Fruit fly (Drosophila melanogaster) whole organism, adult: Measurements from ENCODE around the gene CG32148.

Source experiments
- CG11617 ChIP-seq: fragments of 200-800 bp; sonication (Bioruptor generic); optimal IDR thresholded peaks from 2 replicates; lab custom pipeline; 2017; ENCODE audit warnings: mild to moderate bottlenecking, missing biosample characterization, missing genetic modification reagents, missing genetic modification characterization
- CG12768 ChIP-seq: fragments of 200-800 bp; sonication (Bioruptor generic); optimal IDR thresholded peaks from 2 replicates; lab custom pipeline; 2017; ENCODE audit warnings: missing biosample characterization, missing genetic modification characterization, mild to moderate bottlenecking, moderate library complexity, missing genetic modification reagents
- CG14711 ChIP-seq: fragments of 200-800 bp; sonication (Bioruptor generic); optimal IDR thresholded peaks from 2 replicates; lab custom pipeline; 2018; ENCODE audit warnings: missing biosample characterization, mild to moderate bottlenecking, missing genetic modification characterization, moderate library complexity
- CG1620 ChIP-seq: fragments of 200-800 bp; sonication (Bioruptor generic); optimal IDR thresholded peaks from 2 replicates; lab custom pipeline; 2016; ENCODE audit warnings: missing biosample characterization, missing genetic modification characterization
- CG33017 ChIP-seq: fragments of 200-800 bp; sonication (Bioruptor generic); optimal IDR thresholded peaks from 2 replicates; lab custom pipeline; 2018; ENCODE audit warnings: missing biosample characterization, mild to moderate bottlenecking, missing genetic modification characterization, moderate library complexity
- CG5204 ChIP-seq: fragments of 200-800 bp; sonication (Bioruptor generic); optimal IDR thresholded peaks from 2 replicates; lab custom pipeline; 2016; ENCODE audit warnings: missing biosample characterization, missing genetic modification characterization
- CG7045 ChIP-seq: fragments of 200-800 bp; sonication (Bioruptor generic); optimal IDR thresholded peaks from 2 replicates; lab custom pipeline; 2017; ENCODE audit warnings: missing biosample characterization, mild to moderate bottlenecking, missing genetic modification characterization
- CG7101 ChIP-seq: fragments of 200-800 bp; sonication (Bioruptor generic); optimal IDR thresholded peaks from 2 replicates; lab custom pipeline; 2018; ENCODE audit warnings: missing biosample characterization, mild to moderate bottlenecking, missing genetic modification characterization, moderate library complexity
- Clk ChIP-seq: fragments of 200-800 bp; sonication (Bioruptor generic); optimal IDR thresholded peaks from 2 replicates; lab custom pipeline; 2017; ENCODE audit warnings: missing biosample characterization, missing genetic modification characterization
- Crg-1 ChIP-seq: fragments of 200-800 bp; sonication (Bioruptor generic); optimal IDR thresholded peaks from 2 replicates; lab custom pipeline; 2016; ENCODE audit warnings: missing biosample characterization, missing genetic modification characterization
- Hr96 ChIP-seq: fragments of 200-800 bp; sonication (Bioruptor generic); optimal IDR thresholded peaks from 2 replicates; lab custom pipeline; 2016; ENCODE audit warnings: missing biosample characterization, missing genetic modification characterization
- Mnt ChIP-seq: fragments of 200-800 bp; sonication (Bioruptor generic); optimal IDR thresholded peaks from 2 replicates; lab custom pipeline; 2016; ENCODE audit warnings: missing biosample characterization, mild to moderate bottlenecking, missing genetic modification characterization
- bab1 ChIP-seq: fragments of 200-800 bp; sonication (Bioruptor generic); optimal IDR thresholded peaks from 3 replicates; lab custom pipeline; 2019; ENCODE audit warnings: missing biosample characterization, mild to moderate bottlenecking, missing genetic modification characterization, moderate library complexity
- cic ChIP-seq: fragments of 200-800 bp; sonication (Bioruptor generic); optimal IDR thresholded peaks from 2 replicates; lab custom pipeline; 2017; ENCODE audit warnings: missing biosample characterization, mild to moderate bottlenecking, missing genetic modification characterization, moderate library complexity
- cnc ChIP-seq, 2 experiments: fragments of >200 bp; optimal IDR thresholded peaks; 2 replicates each; lab custom pipeline; 2017
- kay ChIP-seq: fragments of 200-800 bp; sonication (Bioruptor generic); peaks from one replicate; lab custom pipeline; 2016; ENCODE audit warnings: missing biosample characterization, missing genetic modification characterization, borderline replicate concordance
- ovo ChIP-seq: fragments of 200-800 bp; sonication (Bioruptor generic); optimal IDR thresholded peaks from 2 replicates; lab custom pipeline; 2016; ENCODE audit warnings: missing biosample characterization, missing genetic modification characterization
- pad ChIP-seq: fragments of 200-800 bp; sonication (Bioruptor generic); optimal IDR thresholded peaks from 3 replicates; lab custom pipeline; 2017; ENCODE audit warnings: missing biosample characterization, missing genetic modification characterization, mild to moderate bottlenecking, moderate library complexity, missing genetic modification reagents
- tj ChIP-seq: fragments of 200-800 bp; sonication (Bioruptor generic); optimal IDR thresholded peaks from 3 replicates; lab custom pipeline; 2017; ENCODE audit warnings: missing biosample characterization, mild to moderate bottlenecking, missing genetic modification characterization, moderate library complexity
- toe ChIP-seq: fragments of 200-800 bp; sonication (Bioruptor generic); optimal IDR thresholded peaks from 2 replicates; lab custom pipeline; 2016; ENCODE audit warnings: missing biosample characterization, missing genetic modification characterization

Gene CG32148

DNA sequence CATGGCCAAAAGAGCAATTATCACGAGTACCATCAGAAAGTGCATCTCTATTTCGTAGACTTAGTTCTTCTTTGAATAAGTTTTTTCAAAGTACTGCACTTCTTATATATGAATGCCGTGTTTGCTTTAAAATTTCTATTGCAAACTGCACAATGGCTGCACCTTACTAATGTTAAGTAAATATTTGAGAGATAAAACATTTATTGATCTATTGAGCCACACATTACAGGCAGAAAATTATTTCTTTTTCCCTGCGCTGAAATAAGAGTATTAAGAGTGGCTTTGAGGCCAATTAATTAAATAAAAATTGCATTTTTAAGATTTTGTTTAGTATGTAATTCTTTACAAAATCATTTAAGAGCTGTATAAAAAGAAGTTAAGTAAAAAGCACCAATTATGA lies 30.0 kb downstream of the CG32148 start, which contains the start of gene CG43680:
TSS of gene CG43680 (minus strand) at position 101 of the 400 bp plus-strand sequence.
- TF ChIP-seq CG1620 (GFP tag; lab: Kevin White, UChicago): no peak
- no peak for TF ChIP-seq Crg-1
- no peak for TF ChIP-seq Clk
- TF ChIP-seq CG12768 (GFP tag; lab: Kevin White, UChicago): no peak
- no peak for TF ChIP-seq Mnt (GFP tag; lab: Kevin White, UChicago)
- no peak for TF ChIP-seq bab1 (GFP tag; lab: Kevin White, UChicago)
- no peak for TF ChIP-seq CG5204 (GFP tag; lab: Kevin White, UChicago)
- no peak for TF ChIP-seq pad (GFP tag; lab: Kevin White, UChicago)
- no peak for TF ChIP-seq cic (GFP tag; lab: Kevin White, UChicago)
- TF ChIP-seq CG7101: no peak

DNA sequence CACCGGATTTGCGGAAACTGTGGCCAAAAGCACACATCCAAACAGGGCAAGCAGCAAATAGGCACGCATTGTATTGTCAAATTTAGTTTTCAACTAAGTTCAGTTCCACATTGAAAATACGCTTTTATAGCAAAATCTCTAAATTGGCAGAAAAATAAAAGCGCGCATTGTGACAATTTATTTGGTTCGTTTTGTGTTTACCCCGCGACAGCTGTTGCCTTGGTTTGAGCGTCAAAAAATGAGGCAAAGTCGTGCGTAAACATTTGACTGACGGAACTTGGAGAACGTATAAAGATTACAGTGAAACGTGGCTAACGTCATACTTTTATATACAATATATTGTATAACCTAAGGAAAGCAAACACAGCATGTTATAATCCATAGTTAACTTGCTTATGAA lies 30.7 kb downstream of the CG32148 start, which contains the start of gene CG18649:
TSS of gene CG18649 (minus strand) at position 101 of the 400 bp plus-strand sequence.
- no peak for TF ChIP-seq Crg-1
- TF ChIP-seq Hr96: no peak
- TF ChIP-seq ovo: no peak
- TF ChIP-seq CG7101: no peak
- no peak for TF ChIP-seq toe (GFP tag; lab: Kevin White, UChicago)
- no peak for TF ChIP-seq bab1 (GFP tag; lab: Kevin White, UChicago)
- no peak for TF ChIP-seq pad (GFP tag; lab: Kevin White, UChicago)
- no peak for TF ChIP-seq CG14711 (tag; lab: Kevin White, UChicago)
- no peak for TF ChIP-seq CG5204 (GFP tag; lab: Kevin White, UChicago)
- no peak for TF ChIP-seq CG7045 (GFP tag; lab: Kevin White, UChicago)
- no peak for TF ChIP-seq kay (GFP tag; lab: Kevin White, UChicago)
- no peak for TF ChIP-seq Mnt (GFP tag; lab: Kevin White, UChicago)
- no peak for TF ChIP-seq Clk
- TF ChIP-seq CG33017 (tag; lab: Kevin White, UChicago): no peak
- TF ChIP-seq cnc (optimal IDR thresholded peaks at IDR 0.05; lab: Kevin White, UChicago): no peak
- no peak for TF ChIP-seq CG12768 (GFP tag; lab: Kevin White, UChicago)
- TF ChIP-seq tj (GFP tag; lab: Kevin White, UChicago): no peak
- TF ChIP-seq CG1620 (GFP tag; lab: Kevin White, UChicago): no peak
- TF ChIP-seq CG11617 (GFP tag; lab: Kevin White, UChicago): no peak

DNA sequence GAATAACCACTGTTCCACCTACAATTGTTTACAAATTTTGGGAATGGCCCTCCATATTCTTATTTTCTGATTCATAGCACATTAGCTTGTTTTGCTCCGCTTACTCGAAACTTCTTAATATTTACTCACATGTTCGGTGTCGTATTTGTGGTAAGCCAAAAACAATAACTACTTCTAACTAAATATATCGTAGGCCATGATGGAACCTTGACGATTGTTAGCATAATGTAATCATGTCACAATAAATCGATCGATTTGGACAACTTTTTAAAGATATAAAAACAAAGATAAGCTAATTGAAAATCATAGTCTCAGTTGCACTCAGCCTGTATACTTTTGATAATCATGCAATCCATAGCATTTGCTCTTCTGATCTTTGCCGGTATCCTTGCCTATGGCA lies 31.2 kb downstream of the CG32148 start, which contains the start of gene EAChm:
TSS of gene EAChm (plus strand) at position 301 of the 400 bp plus-strand sequence.
- TF ChIP-seq CG5204 (GFP tag; lab: Kevin White, UChicago): no peak
- TF ChIP-seq Mnt (GFP tag; lab: Kevin White, UChicago): no peak
- no peak for TF ChIP-seq pad (GFP tag; lab: Kevin White, UChicago)
- no peak for TF ChIP-seq CG12768 (GFP tag; lab: Kevin White, UChicago)

DNA sequence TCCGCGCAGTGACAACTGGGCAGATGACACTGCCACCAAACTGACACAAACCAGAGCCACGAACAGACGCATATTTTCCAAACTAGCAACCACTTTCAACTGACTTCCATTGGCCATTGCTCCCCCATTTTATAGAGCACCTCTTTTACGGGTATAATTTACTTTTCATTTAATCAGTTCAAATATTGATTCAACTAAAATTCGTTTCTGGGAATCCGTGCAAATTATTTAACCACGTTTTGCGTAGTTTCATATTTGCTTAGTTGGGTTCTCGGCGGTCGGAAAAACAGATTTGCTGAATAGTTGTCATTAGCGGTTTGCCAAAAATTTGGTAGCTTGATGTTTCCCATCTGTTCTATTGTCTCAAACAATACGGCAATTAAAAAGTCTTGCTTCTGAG lies 38.3 kb downstream of the CG32148 start, which contains the start of gene CG13460:
TSS of gene CG13460 (minus strand) at position 101 of the 400 bp plus-strand sequence.
- TF ChIP-seq pad (GFP tag; lab: Kevin White, UChicago): no peak
- TF ChIP-seq CG11617 (GFP tag; lab: Kevin White, UChicago): no peak
- TF ChIP-seq ovo: no peak
- no peak for TF ChIP-seq Clk
- TF ChIP-seq CG7101: no peak
- no peak for TF ChIP-seq CG1620 (GFP tag; lab: Kevin White, UChicago)
- TF ChIP-seq Mnt (GFP tag; lab: Kevin White, UChicago): no peak
- TF ChIP-seq CG5204 (GFP tag; lab: Kevin White, UChicago): no peak
- TF ChIP-seq Hr96: no peak
- TF ChIP-seq CG14711 (tag; lab: Kevin White, UChicago): no peak
- TF ChIP-seq bab1 (GFP tag; lab: Kevin White, UChicago): no peak
- no peak for TF ChIP-seq CG33017 (tag; lab: Kevin White, UChicago)
- no peak for TF ChIP-seq CG7045 (GFP tag; lab: Kevin White, UChicago)

DNA sequence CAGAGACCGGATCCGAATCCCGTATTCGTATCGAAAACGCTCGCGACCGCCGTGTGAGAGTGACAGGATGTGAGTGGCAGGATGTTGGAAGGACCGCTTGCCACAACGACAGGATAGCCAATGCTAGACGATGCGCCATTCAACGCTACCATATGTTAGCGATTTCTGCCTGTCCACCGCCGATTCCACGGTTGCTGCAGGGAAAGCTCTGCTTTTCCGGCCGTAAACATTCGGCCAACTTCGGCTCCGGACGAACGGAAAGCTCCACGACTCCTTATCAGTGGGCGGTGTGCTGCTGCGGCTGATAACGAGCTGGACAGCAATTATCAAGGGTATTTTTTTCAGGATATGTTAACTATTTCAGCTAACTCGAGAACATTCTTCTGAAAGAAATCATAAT lies 41.6 kb downstream of the CG32148 start, which contains the start of gene Sytbeta:
TSS of gene Sytbeta (minus strand) at position 101 of the 400 bp plus-strand sequence.
- no peak for TF ChIP-seq CG11617 (GFP tag; lab: Kevin White, UChicago)
- no peak for TF ChIP-seq CG33017 (tag; lab: Kevin White, UChicago)
- TF ChIP-seq cnc (optimal IDR thresholded peaks at IDR 0.05; lab: Kevin White, UChicago): no peak
- no peak for TF ChIP-seq CG14711 (tag; lab: Kevin White, UChicago)
- no peak for TF ChIP-seq Clk
- TF ChIP-seq CG12768 (GFP tag; lab: Kevin White, UChicago): no peak
- no peak for TF ChIP-seq Hr96
- no peak for TF ChIP-seq cic (GFP tag; lab: Kevin White, UChicago)
- TF ChIP-seq bab1 (GFP tag; lab: Kevin White, UChicago): no peak
- TF ChIP-seq kay (GFP tag; lab: Kevin White, UChicago): no peak
- TF ChIP-seq CG7101: no peak
- no peak for TF ChIP-seq CG1620 (GFP tag; lab: Kevin White, UChicago)
- no peak for TF ChIP-seq ovo
- no peak for TF ChIP-seq Mnt (GFP tag; lab: Kevin White, UChicago)
- no peak for TF ChIP-seq CG7045 (GFP tag; lab: Kevin White, UChicago)
- TF ChIP-seq Crg-1: no peak

DNA sequence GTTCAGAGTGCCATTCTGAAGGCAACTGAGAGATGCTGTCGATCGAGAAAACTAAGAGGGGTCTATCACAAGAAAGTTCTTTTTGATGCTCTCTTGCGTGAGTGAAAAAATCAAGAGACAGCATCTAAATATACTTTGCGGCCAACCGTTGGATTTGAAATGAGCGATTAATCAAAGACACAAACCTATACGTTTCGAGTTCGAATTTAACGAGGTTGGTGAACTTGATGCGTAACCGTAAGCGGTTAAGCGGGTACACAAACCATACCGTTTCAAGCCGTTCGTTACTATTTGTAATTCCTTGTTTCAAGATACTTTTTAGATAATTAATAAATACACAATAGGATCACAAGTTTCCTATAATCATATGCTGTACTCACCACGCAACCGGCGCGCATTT lies 48.9 kb downstream of the CG32148 start:
- TF ChIP-seq Mnt (GFP tag; lab: Kevin White, UChicago) (no peak), Hr96 (no peak), bab1 (GFP tag; lab: Kevin White, UChicago) (no peak), CG5204 (GFP tag; lab: Kevin White, UChicago) (no peak), cic (GFP tag; lab: Kevin White, UChicago) (no peak), CG7045 (GFP tag; lab: Kevin White, UChicago) (no peak), Crg-1 (no peak), ovo (no peak)
